Fruit fly (Drosophila melanogaster): ENCODE measurements around the gene CG17141.

CG17141 gene

DNA sequence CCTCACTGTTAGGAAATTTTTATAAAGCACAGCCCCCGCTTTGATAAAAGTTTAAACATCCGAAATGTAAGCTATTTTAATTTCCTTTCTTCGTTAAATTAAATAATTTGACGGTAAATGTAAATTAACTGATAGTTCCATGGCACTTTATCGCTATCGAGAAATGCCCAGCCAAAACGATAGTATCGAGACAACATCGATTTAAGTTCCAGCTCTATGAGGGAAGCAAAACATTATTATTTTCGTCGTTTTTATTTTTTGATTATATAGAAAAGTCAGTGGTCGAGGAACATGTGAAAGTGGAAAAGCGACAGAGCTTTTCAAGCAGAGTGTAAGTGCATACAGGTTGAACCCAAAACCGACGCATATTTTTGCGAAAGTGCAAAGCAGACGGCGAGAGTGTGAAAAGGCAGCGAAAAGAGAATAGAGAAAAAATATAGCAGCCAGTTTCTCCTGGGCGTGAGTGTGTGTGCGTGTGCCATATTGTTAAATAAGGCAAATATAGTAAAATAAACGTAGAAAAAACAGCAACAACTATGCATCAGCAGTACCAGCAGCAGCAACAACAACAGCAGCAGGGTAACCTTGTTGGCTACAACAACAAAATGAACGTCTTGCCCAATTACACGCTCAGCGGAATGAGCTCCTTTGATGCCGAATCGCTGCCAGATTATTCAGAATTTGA is 20.5 kb downstream of the CG17141 start, which contains the start of gene CG45049 (continued):
- TF ChIP-seq CG6683 (GFP tag; optimal IDR thresholded peaks at IDR 0.05) (no peak), ems (GFP tag; optimal IDR thresholded peaks at IDR 0.05) (no peak), CG15514 (GFP tag; optimal IDR thresholded peaks at IDR 0.05) (no peak), CG15696 (tag; optimal IDR thresholded peaks at IDR 0.05) (no peak), CG42726 (GFP tag; IDR thresholded peaks at IDR 0.05; ENCODE audit: partially characterized antibody) (peak; percentile 94), Blimp-1 (GFP tag; optimal IDR thresholded peaks at IDR 0.05) (no peak), ap (GFP tag; IDR thresholded peaks at IDR 0.05) (no peak), gro (GFP tag; optimal IDR thresholded peaks at IDR 0.05) (no peak), ind (GFP tag; optimal IDR thresholded peaks at IDR 0.05) (no peak), CG7839 (tag; optimal IDR thresholded peaks at IDR 0.05) (no peak), Camta (GFP tag; optimal IDR thresholded peaks at IDR 0.05) (no peak), ab (GFP tag; optimal IDR thresholded peaks at IDR 0.05) (no peak), CG13894 (tag; optimal IDR thresholded peaks at IDR 0.05) (no peak), CG5245 (GFP tag; optimal IDR thresholded peaks at IDR 0.05) (no peak), CG7372 (GFP tag; IDR thresholded peaks at IDR 0.05) (no peak), CG30020 (tag; optimal IDR thresholded peaks at IDR 0.05) (no peak), schlank (tag; optimal IDR thresholded peaks at IDR 0.05) (no peak), fd96Cb (tag; optimal IDR thresholded peaks at IDR 0.05) (no peak), CG17568 (GFP tag; optimal IDR thresholded peaks at IDR 0.05) (no peak), CG18619 (GFP tag; optimal IDR thresholded peaks at IDR 0.05) (no peak), crc (GFP tag; optimal IDR thresholded peaks at IDR 0.05) (no peak), Oli (tag; optimal IDR thresholded peaks at IDR 0.05) (no peak), CG10462 (GFP tag; optimal IDR thresholded peaks at IDR 0.05) (no peak), CG34224 (GFP tag; IDR thresholded peaks at IDR 0.05; ENCODE audit: partially characterized antibody) (peak; percentile 86), CG31441 (GFP tag; IDR thresholded peaks at IDR 0.05) (no peak), CG2199 (GFP tag; IDR thresholded peaks at IDR 0.05) (0 out of 3 replicates have a peak, but pooled peaks have one; percentile 10), ftz-f1 (GFP tag; optimal IDR thresholded peaks at IDR 0.05) (peak; percentile 22), toy (GFP tag; IDR thresholded peaks at IDR 0.05) (no peak), NK7.1 (GFP tag; optimal IDR thresholded peaks at IDR 0.05) (no peak), CG4360 (GFP tag; IDR thresholded peaks at IDR 0.05) (peak; percentile 85), CG2116 (GFP tag; optimal IDR thresholded peaks at IDR 0.05) (no peak), CG34376 (GFP tag; optimal IDR thresholded peaks at IDR 0.05) (peak; percentile 42), CG7963 (GFP tag; IDR thresholded peaks at IDR 0.05; ENCODE audit: partially characterized antibody) (peak; percentile 93), CG3281 (GFP tag; optimal IDR thresholded peaks at IDR 0.05) (peak; percentile 27), CG17829 (tag; optimal IDR thresholded peaks at IDR 0.05) (no peak), sens-2 (GFP tag; IDR thresholded peaks at IDR 0.05) (no peak), sens (GFP tag) (peak; percentile 83), lov (optimal IDR thresholded peaks at IDR 0.05) (no peak), lov (GFP tag; IDR thresholded peaks at IDR 0.05) (no peak), Ssrp (tag; optimal IDR thresholded peaks at IDR 0.05) (no peak), CG6813 (GFP tag; optimal IDR thresholded peaks at IDR 0.05) (no peak), CG10147 (GFP tag; optimal IDR thresholded peaks at IDR 0.05) (no peak), CoRest (tag; optimal IDR thresholded peaks at IDR 0.05) (no peak), vnd (GFP tag; IDR thresholded peaks at IDR 0.05; ENCODE audit: partially characterized antibody) (peak; percentile 89), kni (GFP tag; optimal IDR thresholded peaks at IDR 0.05) (peak; percentile 40), nau (GFP tag; optimal IDR thresholded peaks at IDR 0.05) (no peak), knrl (GFP tag; IDR thresholded peaks at IDR 0.05; ENCODE audit: partially characterized antibody) (peak; percentile 91), CG8281 (tag; optimal IDR thresholded peaks at IDR 0.05) (no peak), bbx (GFP tag; IDR thresholded peaks at IDR 0.05; ENCODE audit: partially characterized antibody) (peak; percentile 94)
